Fruit fly (Drosophila melanogaster): ENCODE measurements around the gene Met75Ca.

Gene Met75Ca

dm6 chr3L:18439809-18440256 is 32.4 kb downstream of the Met75Ca start, which contains the start of gene skl (continued):
- 0 out of 3 replicates have a peak, but pooled peaks have one; percentile 8 for TF ChIP-seq CG7963 (GFP tag; IDR thresholded peaks at IDR 0.05; ENCODE audit: partially characterized antibody)
- TF ChIP-seq seq (GFP tag; IDR thresholded peaks at IDR 0.05): peak; percentile 86
- no peak for TF ChIP-seq ranshi (GFP tag; IDR thresholded peaks at IDR 0.05)
- TF ChIP-seq CG43689 (GFP tag; IDR thresholded peaks at IDR 0.05): no peak
- TF ChIP-seq CG2712 (tag; optimal IDR thresholded peaks at IDR 0.05): peak; percentile 17
- TF ChIP-seq yki (optimal IDR thresholded peaks at IDR 0.05): peak; percentile 84
- TF ChIP-seq CG34224 (GFP tag; IDR thresholded peaks at IDR 0.05; ENCODE audit: partially characterized antibody): no peak
- no peak for TF ChIP-seq bigmax (GFP tag; optimal IDR thresholded peaks at IDR 0.05)
- no peak for TF ChIP-seq exex (tag; optimal IDR thresholded peaks at IDR 0.05)
- no peak for TF ChIP-seq stc (GFP tag; IDR thresholded peaks at IDR 0.05)
- no peak for TF ChIP-seq CG10959 (GFP tag; IDR thresholded peaks at IDR 0.05)
- no peak for TF ChIP-seq slp2 (GFP tag; optimal IDR thresholded peaks at IDR 0.05)
- TF ChIP-seq crp (GFP tag; optimal IDR thresholded peaks at IDR 0.05): no peak
- TF ChIP-seq Bdp1 (GFP tag; optimal IDR thresholded peaks at IDR 0.05): no peak
- TF ChIP-seq Nf-YC (tag; optimal IDR thresholded peaks at IDR 0.05): peak; percentile 80
- TF ChIP-seq br (optimal IDR thresholded peaks at IDR 0.05): no peak
- no peak for TF ChIP-seq CrebB (tag; optimal IDR thresholded peaks at IDR 0.05)
- no peak for TF ChIP-seq Doc2 (GFP tag; IDR thresholded peaks at IDR 0.05)
- no peak for TF ChIP-seq Hr39 (optimal IDR thresholded peaks at IDR 0.05)
- no peak for TF ChIP-seq CG14014 (GFP tag; IDR thresholded peaks at IDR 0.05)
- no peak for TF ChIP-seq tio (GFP tag; optimal IDR thresholded peaks at IDR 0.05)
- no peak for TF ChIP-seq ems (GFP tag; optimal IDR thresholded peaks at IDR 0.05)
- peak; percentile 83 for TF ChIP-seq CG1832 (GFP tag; optimal IDR thresholded peaks at IDR 0.05)
- no peak for TF ChIP-seq nerfin-2 (GFP tag; IDR thresholded peaks at IDR 0.05; ENCODE audit: partially characterized antibody)
- TF ChIP-seq nerfin-1 (tag; optimal IDR thresholded peaks at IDR 0.05): peak; percentile 60
- TF ChIP-seq CG11723 (GFP tag; optimal IDR thresholded peaks at IDR 0.05): no peak
- no peak for TF ChIP-seq CG2678 (tag; optimal IDR thresholded peaks at IDR 0.05)
- peak; percentile 94 for TF ChIP-seq Tbp (GFP tag; optimal IDR thresholded peaks at IDR 0.05)
- no peak for TF ChIP-seq dmrt11E (tag; optimal IDR thresholded peaks at IDR 0.05)
- TF ChIP-seq MTF-1 (GFP tag; optimal IDR thresholded peaks at IDR 0.05; ENCODE audit: borderline replicate concordance): no peak
- TF ChIP-seq zen (tag; optimal IDR thresholded peaks at IDR 0.05): peak; percentile 17
- no peak for TF ChIP-seq ERR (GFP tag; optimal IDR thresholded peaks at IDR 0.05)
- TF ChIP-seq CG13775 (GFP tag; optimal IDR thresholded peaks at IDR 0.05): no peak
- no peak for TF ChIP-seq CG7928 (GFP tag; optimal IDR thresholded peaks at IDR 0.05)
- no peak for TF ChIP-seq YL-1 (GFP tag; optimal IDR thresholded peaks at IDR 0.05)
- TF ChIP-seq lov (optimal IDR thresholded peaks at IDR 0.05): no peak
- no peak for TF ChIP-seq lov (GFP tag; IDR thresholded peaks at IDR 0.05)
- TF ChIP-seq CG30431 (GFP tag; optimal IDR thresholded peaks at IDR 0.05): no peak
- no peak for TF ChIP-seq Stat92E (GFP tag; optimal IDR thresholded peaks at IDR 0.05)
- TF ChIP-seq zfh1 (GFP tag; IDR thresholded peaks at IDR 0.05): no peak
- no peak for TF ChIP-seq Aef1 (GFP tag; IDR thresholded peaks at IDR 0.05)
- TF ChIP-seq Rfx (GFP tag; IDR thresholded peaks at IDR 0.05): no peak
- TF ChIP-seq Sox102F (GFP tag; optimal IDR thresholded peaks at IDR 0.05): no peak
- no peak for TF ChIP-seq CG31388 (GFP tag; optimal IDR thresholded peaks at IDR 0.05)
- TF ChIP-seq Hr3 (GFP tag; optimal IDR thresholded peaks at IDR 0.05): no peak
- no peak for TF ChIP-seq CG8089 (GFP tag; optimal IDR thresholded peaks at IDR 0.05)
- no peak for TF ChIP-seq CG8478 (optimal IDR thresholded peaks at IDR 0.05)
- TF ChIP-seq CHES-1-like (GFP tag; optimal IDR thresholded peaks at IDR 0.05): no peak
- TF ChIP-seq CG7786 (GFP tag; optimal IDR thresholded peaks at IDR 0.05): no peak
- peak; percentile 62; the same call in 1 of the 2 replicates for TF ChIP-seq chm (GFP tag; IDR thresholded peaks at IDR 0.05)
- TF ChIP-seq Lim3 (GFP tag; IDR thresholded peaks at IDR 0.05): no peak
- TF ChIP-seq CG14667 (GFP tag; IDR thresholded peaks at IDR 0.05): no peak
- TF ChIP-seq CG4328 (GFP tag; optimal IDR thresholded peaks at IDR 0.05): no peak
